Worm (Caenorhabditis elegans) whole organism, young adult: ENCODE data around the gene msp-56.

ENCODE experiments used
- D2030.7 ChIP-seq: fragments of 200-800 bp; sonication (Bioruptor generic); IDR thresholded peaks from 2 replicates; pipeline ENCODE4 v1.3.6; 2022; ENCODE audit warnings: missing genetic modification reagents, missing genetic modification characterization, missing compliant biosample characterization
- F49E8.2 ChIP-seq: sonication (generic microtip); optimal IDR thresholded peaks from 3 replicates; lab custom pipeline; 2017; ENCODE audit warnings: missing genetic modification characterization, mild to moderate bottlenecking, missing compliant biosample characterization, antibody characterized with exemption, moderate library complexity; ENCODE audit not compliant: insufficient read depth
- F57C9.4 ChIP-seq: sonication (generic microtip); optimal IDR thresholded peaks from 2 replicates; lab custom pipeline; 2017; ENCODE audit warnings: mild to moderate bottlenecking, missing genetic modification characterization, missing compliant biosample characterization
- K11D2.4 ChIP-seq: fragments of 200-800 bp; sonication (Bioruptor generic); IDR thresholded peaks from 2 replicates; pipeline ENCODE4 v1.3.6; 2022; ENCODE audit warnings: missing genetic modification reagents, missing genetic modification characterization, missing compliant biosample characterization
- T07F8.4 ChIP-seq: sonication (generic microtip); optimal IDR thresholded peaks from 2 replicates; lab custom pipeline; 2016; ENCODE audit warnings: mild to moderate bottlenecking, missing genetic modification characterization, moderate library complexity, missing compliant biosample characterization
- T26A5.8 ChIP-seq: sonication (generic microtip); optimal IDR thresholded peaks from 2 replicates; lab custom pipeline; 2016; ENCODE audit warnings: missing genetic modification characterization, missing compliant biosample characterization
- Y56A3A.18 ChIP-seq: fragments of 200-800 bp; sonication (Bioruptor generic); IDR thresholded peaks from 2 replicates; pipeline ENCODE4 v1.3.6; 2022; ENCODE audit warnings: missing genetic modification reagents, missing genetic modification characterization, missing compliant biosample characterization
- ZK185.1 ChIP-seq: sonication (generic microtip); optimal IDR thresholded peaks from 2 replicates; lab custom pipeline; 2016; ENCODE audit warnings: mild to moderate bottlenecking, missing genetic modification characterization, missing compliant biosample characterization; ENCODE audit not compliant: poor library complexity, severe bottlenecking
- ama-1 ChIP-seq, 3 experiments: fragments of 150-350 bp in 1 of 3; sonication (generic microtip) in 2 of 3; optimal IDR thresholded peaks; 2 replicates each; lab custom pipeline; 2014 to 2018; ENCODE audit warnings: missing biosample characterization in 2 of 3, missing genetic modification characterization in 2 of 3, missing genetic modification reagents in 2 of 3
- atf-7 ChIP-seq: sonication (generic microtip); optimal IDR thresholded peaks from 2 replicates; lab custom pipeline; 2017; ENCODE audit warnings: mild to moderate bottlenecking, missing genetic modification characterization, missing compliant biosample characterization
- attf-3 ChIP-seq: fragments of 200-800 bp; sonication (Bioruptor generic); conservative IDR thresholded peaks from 2 replicates; pipeline ENCODE4 v1.3.6; 2022; ENCODE audit warnings: missing genetic modification reagents, missing genetic modification characterization, missing compliant biosample characterization
- attf-5 ChIP-seq: fragments of 200-800 bp; sonication (Bioruptor generic); optimal IDR thresholded peaks from 2 replicates; lab custom pipeline; 2018; ENCODE audit warnings: mild to moderate bottlenecking, missing genetic modification characterization, missing compliant biosample characterization
- bed-2 ChIP-seq: fragments of 200-800 bp; sonication (Bioruptor generic); IDR thresholded peaks from 2 replicates; pipeline ENCODE4 v1.3.6; 2022; ENCODE audit warnings: missing genetic modification reagents, missing genetic modification characterization, missing compliant biosample characterization
- cebp-1 ChIP-seq, 2 experiments: fragments of 200-800 bp in 1 of 2; sonication (Bioruptor generic) in 1 of 2; sonication (generic microtip) in 1 of 2; IDR thresholded peaks in 1 of 2; optimal IDR thresholded peaks in 1 of 2; 2 replicates each; pipeline versions ENCODE4 v1.3.6 to Lab custom; 2017 to 2022; ENCODE audit warnings: missing compliant biosample characterization in 2 of 2, missing genetic modification characterization in 2 of 2, mild to moderate bottlenecking in 1 of 2, missing genetic modification reagents in 1 of 2, moderate library complexity in 1 of 2
- dox-1 ChIP-seq: fragments of 200-800 bp; sonication (Bioruptor generic); IDR thresholded peaks from 2 replicates; pipeline ENCODE4 v1.3.6; 2022; ENCODE audit warnings: missing genetic modification reagents, missing genetic modification characterization, missing compliant biosample characterization
- dpff-1 ChIP-seq: sonication (generic microtip); optimal IDR thresholded peaks from 2 replicates; lab custom pipeline; 2017; ENCODE audit warnings: mild to moderate bottlenecking, missing genetic modification characterization, missing compliant biosample characterization
- dpl-1 ChIP-seq: fragments of 150-350 bp; optimal IDR thresholded peaks from 2 replicates; lab custom pipeline; 2014; ENCODE audit warnings: missing biosample characterization, missing genetic modification reagents, missing genetic modification characterization
- egl-18 ChIP-seq: fragments of 200-800 bp; sonication (Bioruptor generic); IDR thresholded peaks from 2 replicates; pipeline ENCODE4 v1.3.6; 2022; ENCODE audit warnings: missing genetic modification reagents, missing genetic modification characterization, missing compliant biosample characterization
- egrh-3 ChIP-seq: fragments of 200-800 bp; sonication (Bioruptor generic); IDR thresholded peaks from 2 replicates; pipeline ENCODE4 v1.3.6; 2022; ENCODE audit warnings: missing genetic modification reagents, missing genetic modification characterization, missing compliant biosample characterization
- ekl-4 ChIP-seq: fragments of 200-800 bp; sonication (Bioruptor generic); IDR thresholded peaks from 2 replicates; pipeline ENCODE4 v1.3.6; 2022; ENCODE audit warnings: missing genetic modification reagents, missing genetic modification characterization, missing compliant biosample characterization
- hlh-26 ChIP-seq: fragments of 200-800 bp; sonication (Bioruptor generic); conservative IDR thresholded peaks from 2 replicates; pipeline ENCODE4 v1.3.6; 2022; ENCODE audit warnings: missing genetic modification reagents, missing genetic modification characterization, missing compliant biosample characterization
- hmg-1.2 ChIP-seq: fragments of 200-800 bp; sonication (Bioruptor generic); IDR thresholded peaks from 2 replicates; pipeline ENCODE4 v1.3.6; 2022; ENCODE audit warnings: missing genetic modification reagents, missing genetic modification characterization, missing compliant biosample characterization
- let-607 ChIP-seq, 2 experiments: fragments of 200-800 bp in 1 of 2; sonication (Bioruptor generic) in 1 of 2; sonication (generic microtip) in 1 of 2; optimal IDR thresholded peaks; 2 replicates each; lab custom pipeline; 2016 to 2018; ENCODE audit warnings: mild to moderate bottlenecking in 2 of 2, missing compliant biosample characterization in 2 of 2, missing genetic modification characterization in 2 of 2, moderate library complexity in 2 of 2, missing genotype in 1 of 2
- lin-26 ChIP-seq: fragments of 200-800 bp; sonication (Bioruptor generic); IDR thresholded peaks from 2 replicates; pipeline ENCODE4 v1.3.6; 2022; ENCODE audit warnings: missing genetic modification reagents, missing genetic modification characterization, missing compliant biosample characterization
- lin-35 ChIP-seq, 3 experiments: fragments of 150-350 bp in 2 of 3; sonication (generic microtip) in 1 of 3; optimal IDR thresholded peaks; 2 replicates each; lab custom pipeline; 2014 to 2018; ENCODE audit warnings: missing biosample characterization in 3 of 3, missing genetic modification characterization in 3 of 3, missing genetic modification reagents in 3 of 3
- lin-40 ChIP-seq: sonication (generic microtip); optimal IDR thresholded peaks from 2 replicates; lab custom pipeline; 2016; ENCODE audit warnings: missing genetic modification characterization, mild to moderate bottlenecking, missing compliant biosample characterization, missing genotype, missing genetic modification reagents
- lir-1 ChIP-seq: fragments of 200-800 bp; sonication (Bioruptor generic); conservative IDR thresholded peaks from 2 replicates; pipeline ENCODE4 v1.3.6; 2022; ENCODE audit warnings: missing genetic modification reagents, missing genetic modification characterization, missing compliant biosample characterization
- madf-10 ChIP-seq: sonication (generic microtip); optimal IDR thresholded peaks from 2 replicates; lab custom pipeline; 2016; ENCODE audit warnings: mild to moderate bottlenecking, missing genetic modification characterization, missing compliant biosample characterization
- mcd-1 ChIP-seq: fragments of 200-800 bp; sonication (Bioruptor generic); IDR thresholded peaks from 2 replicates; pipeline ENCODE4 v1.3.6; 2022; ENCODE audit warnings: missing genetic modification reagents, missing genetic modification characterization, missing compliant biosample characterization
- nfyb-1 ChIP-seq: fragments of 200-800 bp; sonication (Bioruptor generic); IDR thresholded peaks from 2 replicates; pipeline ENCODE4 v1.3.6; 2022; ENCODE audit warnings: missing genetic modification reagents, missing genetic modification characterization, missing compliant biosample characterization
- nhr-80 ChIP-seq: sonication (generic microtip); optimal IDR thresholded peaks from 2 replicates; lab custom pipeline; 2016; ENCODE audit warnings: missing genetic modification characterization, missing compliant biosample characterization
- rcor-1 ChIP-seq: fragments of 200-800 bp; sonication (Bioruptor generic); IDR thresholded peaks from 2 replicates; pipeline ENCODE4 v1.3.6; 2022; ENCODE audit warnings: missing genetic modification reagents, missing genetic modification characterization, missing compliant biosample characterization
- sdz-38 ChIP-seq: sonication (generic microtip); optimal IDR thresholded peaks from 2 replicates; lab custom pipeline; 2016; ENCODE audit warnings: missing genotype, missing genetic modification characterization, missing compliant biosample characterization
- snpc-1.1 ChIP-seq: sonication (generic microtip); optimal IDR thresholded peaks from 2 replicates; lab custom pipeline; 2017; ENCODE audit warnings: missing genetic modification characterization, mild to moderate bottlenecking, missing compliant biosample characterization, antibody characterized with exemption, moderate library complexity, missing genotype, missing genetic modification reagents; ENCODE audit not compliant: insufficient read depth
- snpc-3.4 ChIP-seq: sonication (generic microtip); optimal IDR thresholded peaks from 2 replicates; lab custom pipeline; 2017; ENCODE audit warnings: missing genetic modification characterization, mild to moderate bottlenecking, missing compliant biosample characterization, antibody characterized with exemption, moderate library complexity, missing genotype, missing genetic modification reagents
- zim-3 ChIP-seq: sonication (generic microtip); optimal IDR thresholded peaks from 2 replicates; lab custom pipeline; 2017; ENCODE audit warnings: mild to moderate bottlenecking, missing genetic modification characterization, moderate library complexity, missing compliant biosample characterization
- ztf-22 ChIP-seq: fragments of 200-800 bp; sonication (Bioruptor generic); optimal IDR thresholded peaks from 2 replicates; lab custom pipeline; 2018; ENCODE audit warnings: mild to moderate bottlenecking, missing genetic modification characterization, moderate library complexity, missing compliant biosample characterization
- ztf-25 ChIP-seq: fragments of 200-800 bp; sonication (Bioruptor generic); IDR thresholded peaks from 2 replicates; pipeline ENCODE4 v1.3.6; 2022; ENCODE audit warnings: missing genetic modification reagents, missing genetic modification characterization, missing compliant biosample characterization
- ztf-28 ChIP-seq: fragments of 200-800 bp; sonication (Bioruptor generic); IDR thresholded peaks from 2 replicates; pipeline ENCODE4 v1.3.6; 2022; ENCODE audit warnings: missing genetic modification reagents, missing genetic modification characterization, missing compliant biosample characterization

msp-56 gene

ce11 chrIV:9872786-9873185, 31.4 kb downstream of the msp-56 start:
- TF ChIP-seq rcor-1: no peak
- peak; percentile 62 for TF ChIP-seq nhr-80

- TF ChIP-seq lin-40 (peak; percentile 16), hlh-26 (GFP tag; lab: Robert Waterston, UW) (no peak), hmg-1.2 (GFP tag; lab: Robert Waterston, UW) (peak; percentile 80; the same call in 1 of the 2 replicates), let-607 (tag; optimal IDR thresholded peaks at IDR 0.05; lab: Kevin White, UChicago) (no peak), snpc-3.4 (tag; lab: Kevin White, UChicago) (no peak), cebp-1 (GFP tag; IDR thresholded peaks at IDR 0.05; lab: Robert Waterston, UW) (no peak), cebp-1 (tag; optimal IDR thresholded peaks at IDR 0.05; lab: Kevin White, UChicago) (peak; percentile 61), nhr-80 (peak; percentile 53), nfyb-1 (peak; percentile 22; the same call in 1 of the 2 replicates), attf-5 (GFP tag; lab: Kevin White, UChicago) (peak; percentile 51), madf-10 (peak; percentile 9), K11D2.4 (GFP tag; lab: Robert Waterston, UW) (no peak), egrh-3 (GFP tag; lab: Robert Waterston, UW) (no peak), ZK185.1 (tag; lab: Kevin White, UChicago) (peak; percentile 36), mcd-1 (GFP tag; lab: Robert Waterston, UW) (0 out of 2 replicates have a peak, but pooled peaks have one; percentile 35), T26A5.8 (tag; lab: Kevin White, UChicago) (no peak), attf-3 (no peak; the same call in 1 of the 2 replicates), dox-1 (GFP tag; lab: Robert Waterston, UW) (0 out of 2 replicates have a peak, but pooled peaks have one; percentile 21), sdz-38 (tag; lab: Kevin White, UChicago) (no peak)
- TF ChIP-seq, all 124 proteins: peak for 10
Measured at ce11 chrIV:9873837-9874236, 32.5 kb downstream of the msp-56 start.

ce11 chrIV:9875646-9876045, 34.3 kb downstream of the msp-56 start:
- TF ChIP-seq nhr-80 (peak; percentile 89), ama-1 (optimal IDR thresholded peaks at IDR 0.05; lab: Kevin White, UChicago) (no peak), ama-1 (GFP tag; optimal IDR thresholded peaks at IDR 0.05; lab: Kevin White, UChicago) (no peak), dox-1 (GFP tag; lab: Robert Waterston, UW) (no peak), let-607 (tag; optimal IDR thresholded peaks at IDR 0.05; lab: Kevin White, UChicago) (peak in 1 of 2 experiments; percentile 8), lin-40 (peak; percentile 52), cebp-1 (GFP tag; IDR thresholded peaks at IDR 0.05; lab: Robert Waterston, UW) (no peak), cebp-1 (tag; optimal IDR thresholded peaks at IDR 0.05; lab: Kevin White, UChicago) (peak; percentile 47), attf-5 (GFP tag; lab: Kevin White, UChicago) (peak; percentile 14), atf-7 (tag; lab: Kevin White, UChicago) (peak; percentile 0)

- TF ChIP-seq ztf-28 (GFP tag; lab: Robert Waterston, UW) (no peak), ekl-4 (GFP tag; lab: Robert Waterston, UW) (no peak)
Measured at ce11 chrIV:9878893-9879379, 37.6 kb downstream of the msp-56 start, which contains the start of gene nhr-4. Gene nhr-4 (plus strand): TSS chrIV:9879329.

- TF ChIP-seq F49E8.2 (tag; lab: Kevin White, UChicago): peak; percentile 12
- peak; percentile 20 for TF ChIP-seq dpl-1
- no peak for TF ChIP-seq ztf-25 (GFP tag; lab: Robert Waterston, UW)
- TF ChIP-seq egl-18 (GFP tag; lab: Robert Waterston, UW): no peak
- peak; percentile 8 for TF ChIP-seq snpc-3.4 (tag; lab: Kevin White, UChicago)
- TF ChIP-seq lin-26: no peak
- TF ChIP-seq D2030.7 (GFP tag; lab: Robert Waterston, UW): no peak; the same call in 1 of the 2 replicates
- no peak for TF ChIP-seq T07F8.4
- TF ChIP-seq snpc-1.1 (tag; lab: Kevin White, UChicago): no peak
- no peak for TF ChIP-seq ztf-22
- no peak for TF ChIP-seq lir-1 (GFP tag; lab: Robert Waterston, UW)
- no peak for TF ChIP-seq dpff-1
- TF ChIP-seq F57C9.4 (tag; lab: Kevin White, UChicago): no peak
- TF ChIP-seq Y56A3A.18: no peak
- TF ChIP-seq bed-2 (GFP tag; lab: Robert Waterston, UW): no peak
- TF ChIP-seq cebp-1 (GFP tag; IDR thresholded peaks at IDR 0.05; lab: Robert Waterston, UW): no peak
- no peak for TF ChIP-seq cebp-1 (tag; optimal IDR thresholded peaks at IDR 0.05; lab: Kevin White, UChicago)
- TF ChIP-seq zim-3 (tag; lab: Kevin White, UChicago): no peak
- no peak for TF ChIP-seq lin-35 (GFP tag; optimal IDR thresholded peaks at IDR 0.05; lab: Kevin White, UChicago)
Measured at ce11 chrIV:9884257-9884656, 42.9 kb downstream of the msp-56 start, which contains the start of the genes prp-18 and mccc-1. Gene prp-18 (minus strand): TSS chrIV:9884383. Gene mccc-1 (plus strand): TSS chrIV:9884570.
